Worm (Caenorhabditis elegans) whole organism, young adult: Measurements from ENCODE around the gene znf-207.

Experiments used
- B0336.3 ChIP-seq: fragments of 200-800 bp; sonication (Bioruptor generic); IDR thresholded peaks from 2 replicates; pipeline ENCODE4 v1.3.6; 2022; ENCODE audit warnings: missing genetic modification characterization, missing compliant biosample characterization
- ama-1 ChIP-seq, 3 experiments: fragments of 150-350 bp in 1 of 3; sonication (generic microtip) in 2 of 3; optimal IDR thresholded peaks; 2 replicates each; lab custom pipeline; 2014 to 2018; ENCODE audit warnings: missing biosample characterization in 2 of 3, missing genetic modification characterization in 2 of 3, missing genetic modification reagents in 2 of 3
- him-1 ChIP-seq: sonication (generic microtip); optimal IDR thresholded peaks from 2 replicates; lab custom pipeline; 2016; ENCODE audit warnings: missing genotype, missing genetic modification reagents, missing genetic modification characterization, missing compliant biosample characterization
- lag-1 ChIP-seq: fragments of 200-800 bp; sonication (Bioruptor generic); IDR thresholded peaks from 2 replicates; pipeline ENCODE4 v1.3.6; 2022; ENCODE audit warnings: missing genetic modification reagents, missing genetic modification characterization, missing compliant biosample characterization
- madf-3 ChIP-seq: fragments of 200-800 bp; sonication (Bioruptor generic); IDR thresholded peaks from 2 replicates; pipeline ENCODE4 v1.3.6; 2022; ENCODE audit warnings: missing genetic modification reagents, missing genetic modification characterization, missing compliant biosample characterization
- rpc-1 ChIP-seq, 2 experiments: fragments of 150-350 bp in 1 of 2; sonication (generic microtip) in 1 of 2; optimal IDR thresholded peaks; 2 replicates each; lab custom pipeline; 2014 to 2018; ENCODE audit warnings: missing biosample characterization in 1 of 2, missing genetic modification characterization in 1 of 2, missing genetic modification reagents in 1 of 2, missing genotype in 1 of 2

ce11 chrIV:11304970-11305369 is 5.8 kb upstream of the znf-207 start:
- TF ChIP-seq madf-3 (GFP tag; lab: Robert Waterston, UW), result no peak
- no peak for TF ChIP-seq B0336.3 (GFP tag; lab: Robert Waterston, UW)
- TF ChIP-seq rpc-1 (optimal IDR thresholded peaks at IDR 0.05; lab: Kevin White, UChicago), result no peak
- TF ChIP-seq rpc-1 (tag; optimal IDR thresholded peaks at IDR 0.05; lab: Kevin White, UChicago), result no peak
- TF ChIP-seq ama-1 (optimal IDR thresholded peaks at IDR 0.05; lab: Kevin White, UChicago), result no peak
- no peak for TF ChIP-seq ama-1 (GFP tag; optimal IDR thresholded peaks at IDR 0.05; lab: Kevin White, UChicago)
- no peak for TF ChIP-seq lag-1 (GFP tag; lab: Robert Waterston, UW)
- no peak for TF ChIP-seq him-1 (tag; lab: Kevin White, UChicago)
